Fruit fly (Drosophila melanogaster) whole organism, embryonic: Measurements from ENCODE around the gene Nmt.

Experiments
- Atf-2 ChIP-seq: fragments of 200-800 bp; sonication (Bioruptor generic); optimal IDR thresholded peaks from 2 replicates; lab custom pipeline; 2016; ENCODE audit warnings: missing biosample characterization, missing genetic modification characterization
- Atf6 ChIP-seq: fragments of 200-800 bp; sonication (Bioruptor generic); IDR thresholded peaks from 2 replicates; pipeline ENCODE4 v1.3.6; 2022; ENCODE audit warnings: missing biosample characterization, missing genetic modification characterization
- B-H2 ChIP-seq: fragments of 200-800 bp; sonication (Bioruptor generic); optimal IDR thresholded peaks from 2 replicates; lab custom pipeline; 2018; ENCODE audit warnings: missing biosample characterization, mild to moderate bottlenecking, missing genetic modification characterization
- Blimp-1 ChIP-seq: fragments of 200-800 bp; sonication (Bioruptor generic); optimal IDR thresholded peaks from 3 replicates; lab custom pipeline; 2018; ENCODE audit warnings: missing biosample characterization, missing genetic modification characterization, mild to moderate bottlenecking, moderate library complexity, missing genetic modification reagents
- CG1024 ChIP-seq: fragments of 200-800 bp; sonication (Bioruptor generic); IDR thresholded peaks from 2 replicates; pipeline ENCODE4 v1.3.6; 2022; ENCODE audit warnings: missing biosample characterization, missing genetic modification characterization
- CG10462 ChIP-seq: fragments of 200-800 bp; sonication (Bioruptor generic); optimal IDR thresholded peaks from 2 replicates; lab custom pipeline; 2016; ENCODE audit warnings: missing biosample characterization, missing genetic modification characterization
- CG10654 ChIP-seq: fragments of 200-800 bp; sonication (Bioruptor generic); optimal IDR thresholded peaks from 2 replicates; lab custom pipeline; 2016; ENCODE audit warnings: missing biosample characterization, missing genetic modification characterization
- CG12071 ChIP-seq: fragments of 200-800 bp; sonication (Bioruptor generic); optimal IDR thresholded peaks from 3 replicates; lab custom pipeline; 2018; ENCODE audit warnings: missing biosample characterization, mild to moderate bottlenecking, missing genetic modification characterization
- CG13624 ChIP-seq: fragments of 200-800 bp; sonication (Bioruptor generic); optimal IDR thresholded peaks from 2 replicates; lab custom pipeline; 2016; ENCODE audit warnings: missing biosample characterization, missing genetic modification characterization
- CG15696 ChIP-seq: fragments of 200-800 bp; sonication (Bioruptor generic); optimal IDR thresholded peaks from 2 replicates; lab custom pipeline; 2019; ENCODE audit warnings: missing biosample characterization, mild to moderate bottlenecking, missing genetic modification characterization, moderate library complexity
- CG1603 ChIP-seq: fragments of 200-800 bp; sonication (Bioruptor generic); optimal IDR thresholded peaks from 2 replicates; lab custom pipeline; 2019; ENCODE audit warnings: missing biosample characterization, mild to moderate bottlenecking, missing genetic modification characterization, moderate library complexity
- CG1647 ChIP-seq: fragments of 200-800 bp; sonication (Bioruptor generic); optimal IDR thresholded peaks from 3 replicates; lab custom pipeline; 2016; ENCODE audit warnings: missing biosample characterization, missing genetic modification characterization
- CG18011 ChIP-seq: fragments of 200-800 bp; sonication (Bioruptor generic); optimal IDR thresholded peaks from 2 replicates; lab custom pipeline; 2017; ENCODE audit warnings: missing biosample characterization, missing genetic modification characterization, mild to moderate bottlenecking, moderate library complexity, missing genotype
- CG18619 ChIP-seq: fragments of 200-800 bp; sonication (Bioruptor generic); optimal IDR thresholded peaks from 3 replicates; lab custom pipeline; 2017; ENCODE audit warnings: missing biosample characterization, mild to moderate bottlenecking, missing genetic modification characterization
- CG33213 ChIP-seq: fragments of 200-800 bp; sonication (Bioruptor generic); optimal IDR thresholded peaks from 3 replicates; lab custom pipeline; 2016; ENCODE audit warnings: missing biosample characterization, missing genetic modification characterization
- CG3995 ChIP-seq: fragments of 200-800 bp; sonication (Bioruptor generic); optimal IDR thresholded peaks from 3 replicates; lab custom pipeline; 2016; ENCODE audit warnings: missing biosample characterization, missing genetic modification characterization
- CG7928 ChIP-seq: fragments of 200-800 bp; sonication (Bioruptor generic); optimal IDR thresholded peaks from 2 replicates; lab custom pipeline; 2017; ENCODE audit warnings: missing biosample characterization, mild to moderate bottlenecking, missing genetic modification characterization
- CG8281 ChIP-seq: fragments of 200-800 bp; sonication (Bioruptor generic); optimal IDR thresholded peaks from 2 replicates; lab custom pipeline; 2018; ENCODE audit warnings: missing biosample characterization, mild to moderate bottlenecking, missing genetic modification characterization, moderate library complexity
- CG9817 ChIP-seq: fragments of 200-800 bp; sonication (Bioruptor generic); optimal IDR thresholded peaks from 2 replicates; lab custom pipeline; 2018; ENCODE audit warnings: missing biosample characterization, mild to moderate bottlenecking, missing genetic modification characterization, moderate library complexity
- Deaf1 ChIP-seq: fragments of 200-800 bp; optimal IDR thresholded peaks from 3 replicates; lab custom pipeline; 2019; ENCODE audit warnings: missing biosample characterization, mild to moderate bottlenecking, missing genetic modification characterization, moderate library complexity
- Ets97D ChIP-seq: fragments of 200-800 bp; sonication (Bioruptor generic); optimal IDR thresholded peaks from 3 replicates; lab custom pipeline; 2016; ENCODE audit warnings: missing biosample characterization, missing genetic modification characterization
- GATAe ChIP-seq: fragments of 200-800 bp; sonication (Bioruptor generic); conservative IDR thresholded peaks from 2 replicates; pipeline ENCODE4 v1.3.6; 2022; ENCODE audit warnings: missing biosample characterization, missing genetic modification characterization
- Gsc ChIP-seq: fragments of 200-800 bp; sonication (Bioruptor generic); IDR thresholded peaks from 2 replicates; pipeline ENCODE4 v1.3.6; 2022; ENCODE audit warnings: missing biosample characterization, missing genetic modification characterization
- Gug ChIP-seq: fragments of 200-800 bp; sonication (Bioruptor generic); IDR thresholded peaks from 4 replicates; pipeline ENCODE4 v1.3.6; 2022; ENCODE audit warnings: missing biosample characterization, missing genetic modification characterization
- H15 ChIP-seq: fragments of 200-800 bp; sonication (Bioruptor generic); IDR thresholded peaks from 3 replicates; pipeline ENCODE4 v1.3.6; 2022; ENCODE audit warnings: missing biosample characterization, missing genetic modification characterization
- MESR4 ChIP-seq: fragments of 200-800 bp; sonication (Bioruptor generic); optimal IDR thresholded peaks from 2 replicates; lab custom pipeline; 2018; ENCODE audit warnings: missing biosample characterization, mild to moderate bottlenecking, missing genetic modification characterization, moderate library complexity
- MTF-1 ChIP-seq: fragments of 200-800 bp; sonication (Bioruptor generic); optimal IDR thresholded peaks from 2 replicates; lab custom pipeline; 2018; ENCODE audit warnings: missing biosample characterization, mild to moderate bottlenecking, missing genetic modification characterization, borderline replicate concordance
- Max ChIP-seq: fragments of 200-800 bp; sonication (Bioruptor generic); optimal IDR thresholded peaks from 2 replicates; lab custom pipeline; 2016; ENCODE audit warnings: missing biosample characterization, mild to moderate bottlenecking, missing genetic modification characterization
- NC2α ChIP-seq: fragments of 200-800 bp; sonication (Bioruptor generic); optimal IDR thresholded peaks from 2 replicates; lab custom pipeline; 2016; ENCODE audit warnings: missing biosample characterization, missing genetic modification characterization
- Six4 ChIP-seq: fragments of 200-800 bp; sonication (Bioruptor generic); optimal IDR thresholded peaks from 2 replicates; lab custom pipeline; 2016; ENCODE audit warnings: missing biosample characterization, missing genetic modification characterization
- Sox102F ChIP-seq: fragments of 200-800 bp; sonication (Bioruptor generic); optimal IDR thresholded peaks from 2 replicates; lab custom pipeline; 2018; ENCODE audit warnings: missing biosample characterization, mild to moderate bottlenecking, missing genetic modification characterization, moderate library complexity
- Sry-δ ChIP-seq: fragments of 200-800 bp; sonication (Bioruptor generic); optimal IDR thresholded peaks from 2 replicates; lab custom pipeline; 2016; ENCODE audit warnings: missing biosample characterization, missing genetic modification characterization
- Taf1 ChIP-seq: fragments of 200-800 bp; sonication (Bioruptor generic); IDR thresholded peaks from 2 replicates; pipeline ENCODE4 v1.3.6; 2022; ENCODE audit warnings: missing biosample characterization, missing genetic modification characterization
- corto ChIP-seq: fragments of 200-800 bp; sonication (Bioruptor generic); optimal IDR thresholded peaks from 2 replicates; lab custom pipeline; 2016; ENCODE audit warnings: missing biosample characterization, mild to moderate bottlenecking, missing genetic modification characterization, moderate library complexity
- crol ChIP-seq: fragments of 200-800 bp; sonication (Bioruptor generic); IDR thresholded peaks from 2 replicates; pipeline ENCODE4 v1.3.6; 2022; ENCODE audit warnings: missing biosample characterization, missing genetic modification characterization
- danr ChIP-seq: fragments of 200-800 bp; sonication (Bioruptor generic); IDR thresholded peaks from 2 replicates; pipeline ENCODE4 v1.3.6; 2022; ENCODE audit warnings: missing biosample characterization, missing genetic modification characterization
- dimm ChIP-seq: fragments of 200-800 bp; sonication (Bioruptor generic); IDR thresholded peaks from 2 replicates; pipeline ENCODE4 v1.3.6; 2022; ENCODE audit warnings: missing biosample characterization, missing genetic modification characterization
- esg ChIP-seq: fragments of 200-800 bp; sonication (Bioruptor generic); conservative IDR thresholded peaks from 2 replicates; pipeline ENCODE4 v1.3.6; 2022; ENCODE audit warnings: missing biosample characterization, missing genetic modification characterization
- eve ChIP-seq, 2 experiments: fragments of >200 bp; optimal IDR thresholded peaks; 2 replicates each; lab custom pipeline; 2017; ENCODE audit warnings: missing biosample characterization in 2 of 2, missing genetic modification characterization in 2 of 2
- fd3F ChIP-seq: fragments of 200-800 bp; sonication (Bioruptor generic); optimal IDR thresholded peaks from 2 replicates; lab custom pipeline; 2018; ENCODE audit warnings: missing biosample characterization, mild to moderate bottlenecking, missing genetic modification characterization, moderate library complexity
- fru ChIP-seq: fragments of >200 bp; optimal IDR thresholded peaks from 2 replicates; lab custom pipeline; 2017
- gsb ChIP-seq: fragments of 200-800 bp; sonication (Bioruptor generic); IDR thresholded peaks from 2 replicates; pipeline ENCODE4 v1.3.6; 2022; ENCODE audit warnings: missing biosample characterization, missing genetic modification characterization
- her ChIP-seq: fragments of 200-800 bp; sonication (Bioruptor generic); optimal IDR thresholded peaks from 2 replicates; lab custom pipeline; 2016; ENCODE audit warnings: missing biosample characterization, missing genetic modification characterization
- jing ChIP-seq: fragments of 200-800 bp; sonication (Bioruptor generic); optimal IDR thresholded peaks from 2 replicates; lab custom pipeline; 2018; ENCODE audit warnings: missing biosample characterization, mild to moderate bottlenecking, missing genetic modification characterization
- kni ChIP-seq: fragments of 200-800 bp; sonication (Bioruptor generic); optimal IDR thresholded peaks from 3 replicates; lab custom pipeline; 2017; ENCODE audit warnings: mild to moderate bottlenecking, missing biosample characterization, missing genetic modification reagents, missing genetic modification characterization
- luna ChIP-seq: fragments of 200-800 bp; sonication (Bioruptor generic); optimal IDR thresholded peaks from 2 replicates; lab custom pipeline; 2016; ENCODE audit warnings: missing biosample characterization, missing genetic modification characterization
- onecut ChIP-seq: fragments of 200-800 bp; sonication (Bioruptor generic); IDR thresholded peaks from 2 replicates; pipeline ENCODE4 v1.3.6; 2022; ENCODE audit warnings: missing biosample characterization, missing genetic modification characterization
- pnt ChIP-seq: fragments of 200-800 bp; sonication (Bioruptor generic); optimal IDR thresholded peaks from 3 replicates; lab custom pipeline; 2016; ENCODE audit warnings: missing biosample characterization, missing genetic modification characterization
- pum ChIP-seq: fragments of 200-800 bp; sonication (Bioruptor generic); optimal IDR thresholded peaks from 2 replicates; lab custom pipeline; 2016; ENCODE audit warnings: missing biosample characterization, missing genetic modification characterization
- salm ChIP-seq: fragments of 200-800 bp; sonication (Bioruptor generic); optimal IDR thresholded peaks from 2 replicates; lab custom pipeline; 2018; ENCODE audit warnings: missing biosample characterization, mild to moderate bottlenecking, missing genetic modification characterization
- scrt ChIP-seq: fragments of 200-800 bp; sonication (Bioruptor generic); optimal IDR thresholded peaks from 2 replicates; lab custom pipeline; 2018; ENCODE audit warnings: missing biosample characterization, mild to moderate bottlenecking, missing genetic modification characterization, moderate library complexity
- slp2 ChIP-seq: fragments of 200-800 bp; sonication (Bioruptor generic); optimal IDR thresholded peaks from 2 replicates; lab custom pipeline; 2016; ENCODE audit warnings: missing biosample characterization, missing genetic modification characterization

Nmt gene

DNA sequence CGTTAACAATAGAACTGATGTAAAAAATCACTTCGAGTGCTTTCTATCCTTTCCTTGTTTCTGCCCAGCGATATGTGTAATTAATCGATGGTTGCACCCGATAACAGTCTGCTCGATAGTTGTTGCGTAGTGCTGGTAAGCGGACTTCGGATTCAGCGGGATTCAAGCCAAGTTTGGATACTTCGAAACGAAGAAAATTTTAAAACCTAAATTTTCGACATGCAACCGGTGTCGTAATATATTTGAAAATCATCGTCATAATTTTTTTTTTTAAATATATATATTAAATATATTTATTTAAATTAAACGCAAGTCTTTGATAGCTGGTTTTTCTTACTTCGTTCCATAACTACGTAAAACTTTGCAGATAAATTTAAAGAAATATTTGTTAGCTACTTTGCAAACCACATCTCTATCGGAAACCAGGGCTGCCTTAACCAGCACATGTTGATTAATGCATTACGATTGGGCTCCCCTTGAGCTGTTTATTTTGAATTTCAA is 19.6 kb upstream of the Nmt start, which contains the start of the genes UbcE2M and Dhps (continued):
- TF ChIP-seq NC2α (GFP tag; lab: Kevin White, UChicago) (no peak), gsb (GFP tag; lab: Robert Waterston, UW) (no peak), Six4 (GFP tag; lab: Kevin White, UChicago) (peak; percentile 31), GATAe (0 out of 2 replicates have a peak, but pooled peaks have one; percentile 11), B-H2 (GFP tag; lab: Kevin White, UChicago) (peak; percentile 71), eve (GFP tag; optimal IDR thresholded peaks at IDR 0.05; lab: Kevin White, UChicago) (no peak), fru (lab: Kevin White, UChicago) (no peak), CG1603 (tag; lab: Kevin White, UChicago) (no peak), Blimp-1 (no peak), Sry-δ (GFP tag; lab: Kevin White, UChicago) (peak; percentile 67), CG9817 (peak; percentile 89), Deaf1 (tag; lab: Kevin White, UChicago) (no peak), luna (GFP tag; lab: Kevin White, UChicago) (no peak), pnt (peak; percentile 56), CG33213 (no peak), Sox102F (GFP tag; lab: Kevin White, UChicago) (no peak), Taf1 (GFP tag; lab: Robert Waterston, UW) (no peak), corto (GFP tag; lab: Kevin White, UChicago) (no peak), Atf6 (no peak), CG1647 (GFP tag; lab: Kevin White, UChicago) (peak; percentile 9), CG10462 (GFP tag; lab: Kevin White, UChicago) (no peak), CG8281 (peak; percentile 23), CG3995 (GFP tag; lab: Kevin White, UChicago) (peak; percentile 51), scrt (peak; percentile 79), CG13624 (peak; percentile 31), crol (GFP tag; lab: Robert Waterston, UW) (no peak), salm (tag; lab: Kevin White, UChicago) (no peak), Atf-2 (no peak), onecut (GFP tag; lab: Robert Waterston, UW) (peak; percentile 19; the same call in 1 of the 2 replicates), H15 (GFP tag; lab: Robert Waterston, UW) (peak; percentile 59; the same call in 1 of the 3 replicates), fd3F (GFP tag; lab: Kevin White, UChicago) (peak; percentile 68), danr (GFP tag; lab: Robert Waterston, UW) (no peak), Gug (GFP tag; lab: Robert Waterston, UW) (peak; percentile 72; the same call in 2 of the 4 replicates), kni (GFP tag; lab: Kevin White, UChicago) (no peak), CG18619 (peak; percentile 79), dimm (GFP tag; lab: Robert Waterston, UW) (no peak), CG7928 (GFP tag; lab: Kevin White, UChicago) (peak; percentile 91), MTF-1 (GFP tag; lab: Kevin White, UChicago) (no peak), CG18011 (GFP tag; lab: Kevin White, UChicago) (peak; percentile 33), Max (peak; percentile 73), her (GFP tag; lab: Kevin White, UChicago) (no peak), CG12071 (no peak), CG10654 (peak; percentile 57), Ets97D (GFP tag; lab: Kevin White, UChicago) (peak; percentile 36), esg (GFP tag; lab: Robert Waterston, UW) (peak; percentile 66), pum (GFP tag; lab: Kevin White, UChicago) (peak; percentile 38), MESR4 (no peak), jing (no peak), CG15696 (peak; percentile 76), slp2 (GFP tag; lab: Kevin White, UChicago) (no peak), Gsc (GFP tag; lab: Robert Waterston, UW) (no peak), CG1024 (GFP tag; lab: Robert Waterston, UW) (no peak)
